Worm (Caenorhabditis elegans) whole organism, young adult: ENCODE measurements around the gene Y45F10D.6.

Experiments used
- B0019.2 ChIP-seq: fragments of 200-800 bp; sonication (Bioruptor generic); conservative IDR thresholded peaks from 2 replicates; pipeline ENCODE4 v1.3.6; 2022; ENCODE audit warnings: missing genetic modification reagents, missing genetic modification characterization, missing compliant biosample characterization
- C17E4.6 ChIP-seq: fragments of 200-800 bp; sonication (Bioruptor generic); IDR thresholded peaks from 2 replicates; pipeline ENCODE4 v1.3.6; 2022; ENCODE audit warnings: missing genetic modification reagents, missing genetic modification characterization, missing compliant biosample characterization
- F23B12.7 ChIP-seq: sonication (generic microtip); optimal IDR thresholded peaks from 2 replicates; lab custom pipeline; 2017; ENCODE audit warnings: missing genetic modification characterization, mild to moderate bottlenecking, missing compliant biosample characterization, antibody characterized with exemption, moderate library complexity; ENCODE audit not compliant: insufficient read depth
- K11D2.4 ChIP-seq: fragments of 200-800 bp; sonication (Bioruptor generic); IDR thresholded peaks from 2 replicates; pipeline ENCODE4 v1.3.6; 2022; ENCODE audit warnings: missing genetic modification reagents, missing genetic modification characterization, missing compliant biosample characterization
- T26A5.8 ChIP-seq: sonication (generic microtip); optimal IDR thresholded peaks from 2 replicates; lab custom pipeline; 2016; ENCODE audit warnings: missing genetic modification characterization, missing compliant biosample characterization
- Y53G8AR.9 ChIP-seq: fragments of 200-800 bp; sonication (Bioruptor generic); conservative IDR thresholded peaks from 2 replicates; pipeline ENCODE4 v1.3.6; 2022; ENCODE audit warnings: missing genetic modification reagents, missing genetic modification characterization, missing compliant biosample characterization
- Y95B8A.8 ChIP-seq: fragments of 200-800 bp; sonication (Bioruptor generic); IDR thresholded peaks from 2 replicates; pipeline ENCODE4 v1.3.6; 2022; ENCODE audit warnings: missing genetic modification reagents, missing genetic modification characterization, missing compliant biosample characterization
- ZK185.1 ChIP-seq: sonication (generic microtip); optimal IDR thresholded peaks from 2 replicates; lab custom pipeline; 2016; ENCODE audit warnings: mild to moderate bottlenecking, missing genetic modification characterization, missing compliant biosample characterization; ENCODE audit not compliant: poor library complexity, severe bottlenecking
- bed-2 ChIP-seq: fragments of 200-800 bp; sonication (Bioruptor generic); IDR thresholded peaks from 2 replicates; pipeline ENCODE4 v1.3.6; 2022; ENCODE audit warnings: missing genetic modification reagents, missing genetic modification characterization, missing compliant biosample characterization
- chd-7 ChIP-seq: sonication (generic microtip); optimal IDR thresholded peaks from 2 replicates; lab custom pipeline; 2016; ENCODE audit warnings: mild to moderate bottlenecking, missing genetic modification characterization, moderate library complexity, missing compliant biosample characterization
- egl-18 ChIP-seq: fragments of 200-800 bp; sonication (Bioruptor generic); IDR thresholded peaks from 2 replicates; pipeline ENCODE4 v1.3.6; 2022; ENCODE audit warnings: missing genetic modification reagents, missing genetic modification characterization, missing compliant biosample characterization
- egl-44 ChIP-seq: fragments of 200-800 bp; sonication (Bioruptor generic); IDR thresholded peaks from 2 replicates; pipeline ENCODE4 v1.3.6; 2022; ENCODE audit warnings: missing genetic modification reagents, missing genetic modification characterization, missing compliant biosample characterization
- egrh-3 ChIP-seq: fragments of 200-800 bp; sonication (Bioruptor generic); IDR thresholded peaks from 2 replicates; pipeline ENCODE4 v1.3.6; 2022; ENCODE audit warnings: missing genetic modification reagents, missing genetic modification characterization, missing compliant biosample characterization
- lin-54 ChIP-seq: fragments of 200-800 bp; sonication (Bioruptor generic); optimal IDR thresholded peaks from 2 replicates; lab custom pipeline; 2018; ENCODE audit warnings: mild to moderate bottlenecking, missing genetic modification characterization, missing compliant biosample characterization
- nfya-1 ChIP-seq: sonication (generic microtip); optimal IDR thresholded peaks from 2 replicates; lab custom pipeline; 2017; ENCODE audit warnings: antibody characterized with exemption, missing compliant biosample characterization, missing genetic modification characterization, borderline replicate concordance; ENCODE audit not compliant: insufficient read depth
- nhr-80 ChIP-seq: sonication (generic microtip); optimal IDR thresholded peaks from 2 replicates; lab custom pipeline; 2016; ENCODE audit warnings: missing genetic modification characterization, missing compliant biosample characterization
- pbrm-1 ChIP-seq: fragments of 200-800 bp; sonication (Bioruptor generic); IDR thresholded peaks from 2 replicates; pipeline ENCODE4 v1.3.6; 2022; ENCODE audit warnings: missing genetic modification reagents, missing genetic modification characterization, missing compliant biosample characterization
- somi-1 ChIP-seq: fragments of 200-800 bp; sonication (Bioruptor generic); optimal IDR thresholded peaks from 2 replicates; lab custom pipeline; 2018; ENCODE audit warnings: mild to moderate bottlenecking, missing genetic modification characterization, missing compliant biosample characterization
- sptf-2 ChIP-seq: fragments of 200-800 bp; sonication (Bioruptor generic); optimal IDR thresholded peaks from 2 replicates; lab custom pipeline; 2018; ENCODE audit warnings: mild to moderate bottlenecking, missing genetic modification characterization, missing compliant biosample characterization
- ztf-22 ChIP-seq: fragments of 200-800 bp; sonication (Bioruptor generic); optimal IDR thresholded peaks from 2 replicates; lab custom pipeline; 2018; ENCODE audit warnings: mild to moderate bottlenecking, missing genetic modification characterization, moderate library complexity, missing compliant biosample characterization

Gene Y45F10D.6

DNA sequence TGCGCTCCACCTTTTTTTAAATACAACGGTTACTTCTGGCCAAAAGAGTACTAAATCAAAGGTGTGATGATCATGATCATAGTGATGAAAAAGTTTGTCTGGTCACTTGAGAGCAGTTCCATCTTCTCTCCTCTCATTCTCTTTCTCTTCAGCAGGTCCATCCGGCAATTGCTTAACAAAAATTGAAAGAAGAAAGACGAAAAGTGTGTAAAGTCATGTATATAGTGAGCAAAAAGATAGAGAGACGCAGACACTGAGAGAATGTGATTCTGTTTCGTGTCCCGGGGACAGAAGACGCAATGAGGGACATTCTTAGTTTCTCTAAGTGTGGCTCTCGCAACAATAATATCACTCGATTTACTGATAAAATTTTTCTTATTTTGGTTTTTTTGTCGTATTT, 48.9 kb downstream of the Y45F10D.6 start:
- no peak for TF ChIP-seq egrh-3 (GFP tag; lab: Robert Waterston, UW)
- TF ChIP-seq F23B12.7 (tag; lab: Kevin White, UChicago), result no peak
- TF ChIP-seq chd-7 (tag; lab: Kevin White, UChicago), result no peak
- no peak for TF ChIP-seq sptf-2 (GFP tag; lab: Kevin White, UChicago)
- no peak for TF ChIP-seq Y53G8AR.9 (GFP tag; lab: Robert Waterston, UW)
- TF ChIP-seq egl-44 (GFP tag; lab: Robert Waterston, UW), result no peak
- no peak for TF ChIP-seq K11D2.4
- TF ChIP-seq nhr-80 (tag; lab: Kevin White, UChicago), result no peak
- no peak for TF ChIP-seq egl-18 (GFP tag; lab: Robert Waterston, UW)
- TF ChIP-seq C17E4.6 (GFP tag; lab: Robert Waterston, UW), result no peak
- no peak for TF ChIP-seq T26A5.8 (tag; lab: Kevin White, UChicago)
- TF ChIP-seq B0019.2 (GFP tag; lab: Robert Waterston, UW), result no peak
- TF ChIP-seq bed-2 (GFP tag; lab: Robert Waterston, UW), result no peak
- no peak for TF ChIP-seq lin-54 (GFP tag; lab: Kevin White, UChicago)
- no peak for TF ChIP-seq Y95B8A.8 (GFP tag; lab: Robert Waterston, UW)
- no peak for TF ChIP-seq ZK185.1 (tag; lab: Kevin White, UChicago)
- no peak for TF ChIP-seq pbrm-1 (GFP tag; lab: Robert Waterston, UW)
- TF ChIP-seq somi-1 (GFP tag; lab: Kevin White, UChicago), result no peak
- no peak for TF ChIP-seq ztf-22 (GFP tag; lab: Kevin White, UChicago)
- no peak for TF ChIP-seq nfya-1 (tag; lab: Kevin White, UChicago)
